Fruit fly (Drosophila melanogaster) whole organism, embryonic: ENCODE measurements around the gene prt.
A peak's percentile ranks its signal among the peaks of the same experiment; 100 is the strongest.

ENCODE experiments used
- Bteb2 ChIP-seq: fragments of 200-800 bp; sonication (Bioruptor generic); optimal IDR thresholded peaks from 2 replicates; lab custom pipeline; 2016; ENCODE audit warnings: missing biosample characterization, missing genetic modification characterization
- CG10321 ChIP-seq: fragments of 200-800 bp; sonication (Bioruptor generic); IDR thresholded peaks from 2 replicates; pipeline ENCODE4 v1.3.6; 2022; ENCODE audit warnings: missing biosample characterization, missing genetic modification characterization
- CG10979 ChIP-seq: fragments of 200-800 bp; sonication (Bioruptor generic); optimal IDR thresholded peaks from 2 replicates; lab custom pipeline; 2018; ENCODE audit warnings: missing biosample characterization, mild to moderate bottlenecking, missing genetic modification characterization, moderate library complexity
- CG11093 ChIP-seq: fragments of 200-800 bp; sonication (Bioruptor generic); IDR thresholded peaks from 3 replicates; pipeline ENCODE4 v1.3.6; 2022; ENCODE audit warnings: missing biosample characterization, missing genetic modification characterization
- CG12236 ChIP-seq: fragments of 200-800 bp; sonication (Bioruptor generic); optimal IDR thresholded peaks from 2 replicates; lab custom pipeline; 2016; ENCODE audit warnings: missing biosample characterization, missing genetic modification characterization
- CG12769 ChIP-seq: fragments of 200-800 bp; sonication (Bioruptor generic); optimal IDR thresholded peaks from 2 replicates; lab custom pipeline; 2019; ENCODE audit warnings: missing biosample characterization, mild to moderate bottlenecking, missing genetic modification characterization, moderate library complexity
- CG13775 ChIP-seq: fragments of 200-800 bp; sonication (Bioruptor generic); optimal IDR thresholded peaks from 3 replicates; lab custom pipeline; 2017; ENCODE audit warnings: missing biosample characterization, mild to moderate bottlenecking, missing genetic modification characterization
- CG14667 ChIP-seq: fragments of 200-800 bp; sonication (Bioruptor generic); IDR thresholded peaks from 2 replicates; pipeline ENCODE4 v1.3.6; 2022; ENCODE audit warnings: missing biosample characterization, missing genetic modification characterization
- CG14860 ChIP-seq: fragments of 200-800 bp; sonication (Bioruptor generic); IDR thresholded peaks from 3 replicates; pipeline ENCODE4 v1.3.6; 2022; ENCODE audit warnings: missing biosample characterization, missing genetic modification characterization; ENCODE audit not compliant: partially characterized antibody
- CG1529 ChIP-seq: fragments of 200-800 bp; sonication (Bioruptor generic); optimal IDR thresholded peaks from 3 replicates; lab custom pipeline; 2018; ENCODE audit warnings: missing biosample characterization, missing genetic modification characterization
- CG15514 ChIP-seq: fragments of 200-800 bp; sonication (Bioruptor generic); optimal IDR thresholded peaks from 3 replicates; lab custom pipeline; 2017; ENCODE audit warnings: missing biosample characterization, missing genetic modification characterization, mild to moderate bottlenecking, moderate library complexity, missing genetic modification reagents
- CG17361 ChIP-seq: fragments of 200-800 bp; sonication (Bioruptor generic); IDR thresholded peaks from 3 replicates; pipeline ENCODE4 v1.3.6; 2022; ENCODE audit warnings: missing biosample characterization, missing genetic modification characterization
- CG1832 ChIP-seq: fragments of 200-800 bp; sonication (Bioruptor generic); optimal IDR thresholded peaks from 2 replicates; lab custom pipeline; 2017; ENCODE audit warnings: missing biosample characterization, mild to moderate bottlenecking, missing genetic modification characterization, inconsistent platforms
- CG30403 ChIP-seq: fragments of 200-800 bp; sonication (Bioruptor generic); optimal IDR thresholded peaks from 3 replicates; lab custom pipeline; 2016; ENCODE audit warnings: missing biosample characterization, missing genetic modification characterization
- CG3281 ChIP-seq: fragments of 200-800 bp; sonication (Bioruptor generic); optimal IDR thresholded peaks from 3 replicates; lab custom pipeline; 2017; ENCODE audit warnings: missing biosample characterization, mild to moderate bottlenecking, missing genetic modification characterization
- CG3726 ChIP-seq: fragments of 200-800 bp; sonication (Bioruptor generic); IDR thresholded peaks from 3 replicates; pipeline ENCODE4, ENCODE4 v1.3.6; 2022; ENCODE audit warnings: missing biosample characterization, missing genetic modification characterization
- CG6813 ChIP-seq: fragments of 200-800 bp; sonication (Bioruptor generic); optimal IDR thresholded peaks from 2 replicates; lab custom pipeline; 2017; ENCODE audit warnings: missing biosample characterization, missing genetic modification characterization, mild to moderate bottlenecking, moderate library complexity, missing genetic modification reagents
- CG6854 ChIP-seq: fragments of 200-800 bp; sonication (Bioruptor generic); optimal IDR thresholded peaks from 3 replicates; lab custom pipeline; 2017; ENCODE audit warnings: missing biosample characterization, mild to moderate bottlenecking, missing genetic modification characterization
- CG8388 ChIP-seq: fragments of 200-800 bp; sonication (Bioruptor generic); optimal IDR thresholded peaks from 2 replicates; lab custom pipeline; 2019; ENCODE audit warnings: missing biosample characterization, mild to moderate bottlenecking, missing genetic modification characterization, moderate library complexity
- CG9215 ChIP-seq: fragments of 200-800 bp; sonication (Bioruptor generic); IDR thresholded peaks from 2 replicates; pipeline ENCODE4 v1.3.6; 2022; ENCODE audit warnings: missing biosample characterization, missing genetic modification characterization
- Dbx ChIP-seq: fragments of 200-800 bp; sonication (Bioruptor generic); IDR thresholded peaks from 3 replicates; pipeline ENCODE4 v1.3.6; 2022; ENCODE audit warnings: missing biosample characterization, missing genetic modification characterization
- Dek ChIP-seq: fragments of 200-800 bp; sonication (Bioruptor generic); optimal IDR thresholded peaks from 3 replicates; lab custom pipeline; 2019; ENCODE audit warnings: missing biosample characterization, mild to moderate bottlenecking, missing genetic modification characterization, moderate library complexity
- ERR ChIP-seq: fragments of 200-800 bp; sonication (Bioruptor generic); optimal IDR thresholded peaks from 2 replicates; lab custom pipeline; 2016; ENCODE audit warnings: missing biosample characterization, missing genetic modification characterization
- Gug ChIP-seq: fragments of 200-800 bp; sonication (Bioruptor generic); IDR thresholded peaks from 4 replicates; pipeline ENCODE4 v1.3.6; 2022; ENCODE audit warnings: missing biosample characterization, missing genetic modification characterization
- Hsf ChIP-seq: fragments of 200-800 bp; sonication (Bioruptor generic); optimal IDR thresholded peaks from 3 replicates; lab custom pipeline; 2016; ENCODE audit warnings: missing biosample characterization, missing genetic modification characterization
- Nf-YB ChIP-seq: fragments of 200-800 bp; sonication (Bioruptor generic); optimal IDR thresholded peaks from 3 replicates; lab custom pipeline; 2019; ENCODE audit warnings: missing biosample characterization, mild to moderate bottlenecking, missing genetic modification characterization, moderate library complexity
- Optix ChIP-seq: fragments of 200-800 bp; sonication (Bioruptor generic); IDR thresholded peaks from 3 replicates; pipeline ENCODE4 v1.3.6; 2022; ENCODE audit warnings: missing biosample characterization, missing genetic modification characterization
- Rx ChIP-seq: fragments of 200-800 bp; sonication (Bioruptor generic); IDR thresholded peaks from 2 replicates; pipeline ENCODE4 v1.3.6; 2022; ENCODE audit warnings: missing biosample characterization, missing genetic modification characterization
- Sry-β ChIP-seq: fragments of 200-800 bp; sonication (Bioruptor generic); optimal IDR thresholded peaks from 2 replicates; lab custom pipeline; 2018; ENCODE audit warnings: missing biosample characterization, mild to moderate bottlenecking, missing genetic modification characterization, moderate library complexity
- Trl ChIP-seq, 3 experiments: fragments of >200 bp in 2 of 3; fragments of 200-800 bp in 1 of 3; sonication (Bioruptor generic) in 1 of 3; optimal IDR thresholded peaks; 2 replicates in 1 of 3; 3 replicates in 2 of 3; lab custom pipeline; 2016 to 2017; ENCODE audit warnings: missing biosample characterization in 1 of 3, missing genetic modification characterization in 1 of 3
- Vsx1 ChIP-seq: fragments of 200-800 bp; sonication (Bioruptor generic); optimal IDR thresholded peaks from 2 replicates; lab custom pipeline; 2017; ENCODE audit warnings: missing biosample characterization, mild to moderate bottlenecking, missing genetic modification characterization, missing genetic modification reagents
- Xrp1 ChIP-seq: fragments of 200-800 bp; sonication (Bioruptor generic); IDR thresholded peaks from 2 replicates; pipeline ENCODE4 v1.3.6; 2022; ENCODE audit warnings: missing biosample characterization, missing genetic modification characterization
- aop ChIP-seq: fragments of 200-800 bp; sonication (Bioruptor generic); IDR thresholded peaks from 2 replicates; pipeline ENCODE4 v1.3.6; 2022; ENCODE audit warnings: missing biosample characterization, missing genetic modification characterization
- bab2 ChIP-seq: fragments of 200-800 bp; sonication (Bioruptor generic); optimal IDR thresholded peaks from 2 replicates; lab custom pipeline; 2016; ENCODE audit warnings: missing biosample characterization, missing genetic modification characterization
- caup ChIP-seq: fragments of 200-800 bp; sonication (Bioruptor generic); optimal IDR thresholded peaks from 3 replicates; lab custom pipeline; 2017; ENCODE audit warnings: missing biosample characterization, mild to moderate bottlenecking, missing genetic modification characterization, moderate library complexity; ENCODE audit not compliant: severe bottlenecking
- chinmo ChIP-seq: fragments of 200-800 bp; sonication (Bioruptor generic); IDR thresholded peaks from 4 replicates; pipeline ENCODE4 v1.3.6; 2022; ENCODE audit warnings: missing biosample characterization, missing genetic modification characterization; ENCODE audit not compliant: partially characterized antibody
- corto ChIP-seq: fragments of 200-800 bp; sonication (Bioruptor generic); optimal IDR thresholded peaks from 2 replicates; lab custom pipeline; 2016; ENCODE audit warnings: missing biosample characterization, mild to moderate bottlenecking, missing genetic modification characterization, moderate library complexity
- dmrt11E ChIP-seq: fragments of 200-800 bp; sonication (Bioruptor generic); optimal IDR thresholded peaks from 3 replicates; lab custom pipeline; 2018; ENCODE audit warnings: missing biosample characterization, mild to moderate bottlenecking, missing genetic modification characterization, moderate library complexity
- dmrt99B ChIP-seq: fragments of 200-800 bp; sonication (Bioruptor generic); optimal IDR thresholded peaks from 2 replicates; lab custom pipeline; 2018; ENCODE audit warnings: missing biosample characterization, mild to moderate bottlenecking, missing genetic modification characterization, moderate library complexity
- fd3F ChIP-seq: fragments of 200-800 bp; sonication (Bioruptor generic); optimal IDR thresholded peaks from 2 replicates; lab custom pipeline; 2018; ENCODE audit warnings: missing biosample characterization, mild to moderate bottlenecking, missing genetic modification characterization, moderate library complexity
- pan ChIP-seq, 4 experiments: fragments of >200 bp in 3 of 4; fragments of 200-800 bp in 1 of 4; sonication (Bioruptor generic) in 1 of 4; optimal IDR thresholded peaks in 3 of 4; IDR thresholded peaks in 1 of 4; 2 replicates each; pipeline versions ENCODE4 v1.3.6 to Lab custom; 2017 to 2022; ENCODE audit warnings: missing biosample characterization in 2 of 4, missing genetic modification characterization in 2 of 4, mixed read lengths in 1 of 4
- ro ChIP-seq: fragments of 200-800 bp; sonication (Bioruptor generic); IDR thresholded peaks from 2 replicates; pipeline ENCODE4 v1.3.6; 2022; ENCODE audit warnings: missing biosample characterization, missing genetic modification characterization
- shn ChIP-seq: fragments of 200-800 bp; sonication (Bioruptor generic); optimal IDR thresholded peaks from 3 replicates; lab custom pipeline; 2016; ENCODE audit warnings: missing biosample characterization, missing genetic modification characterization
- sima ChIP-seq: fragments of 200-800 bp; sonication (Bioruptor generic); optimal IDR thresholded peaks from 2 replicates; lab custom pipeline; 2016; ENCODE audit warnings: missing biosample characterization, missing genetic modification characterization
- ttk ChIP-seq: fragments of 200-800 bp; sonication (Bioruptor generic); IDR thresholded peaks from 2 replicates; pipeline ENCODE4 v2.1.2; 2022; ENCODE audit warnings: missing biosample characterization, missing genetic modification characterization
- usp ChIP-seq: fragments of >200 bp; optimal IDR thresholded peaks from 2 replicates; lab custom pipeline; 2017; ENCODE audit warnings: missing biosample characterization, missing genetic modification characterization
- yki ChIP-seq: fragments of >200 bp; optimal IDR thresholded peaks from 3 replicates; lab custom pipeline; 2018

The prt gene

dm6 chr3R:23678349-23679193 lies 20.3 kb downstream of the prt start, which contains the start of gene GILT2 (continued):
- no peak for TF ChIP-seq pan (optimal IDR thresholded peaks at IDR 0.05; lab: Kevin White, UChicago)
- TF ChIP-seq pan (GFP tag; optimal IDR thresholded peaks at IDR 0.05 in 1 of 2, IDR thresholded peaks at IDR 0.05 in 1 of 2), result peak in 1 of 2 experiments; percentile 94
- TF ChIP-seq Rx, result peak; percentile 77
- TF ChIP-seq CG9215 (GFP tag; lab: Robert Waterston, UW), result peak; percentile 83
- TF ChIP-seq CG3726 (GFP tag; lab: Robert Waterston, UW), result peak; percentile 76; the same call in 2 of the 3 replicates
- peak; percentile 97 for TF ChIP-seq Xrp1 (GFP tag; lab: Robert Waterston, UW)
- TF ChIP-seq CG12236 (GFP tag; lab: Kevin White, UChicago), result no peak
- peak; percentile 83 for TF ChIP-seq fd3F
- TF ChIP-seq CG14667 (GFP tag; lab: Robert Waterston, UW), result peak; percentile 83
- no peak for TF ChIP-seq sima (GFP tag; lab: Kevin White, UChicago)
- TF ChIP-seq Nf-YB (GFP tag; lab: Kevin White, UChicago), result peak; percentile 77
- TF ChIP-seq Hsf, result peak; percentile 80
- peak; percentile 92 for TF ChIP-seq CG6813 (GFP tag; lab: Kevin White, UChicago)
- no peak for TF ChIP-seq Trl (optimal IDR thresholded peaks at IDR 0.05; lab: Kevin White, UChicago)
- TF ChIP-seq Trl (GFP tag; optimal IDR thresholded peaks at IDR 0.05; lab: Kevin White, UChicago), result peak; percentile 13
- no peak for TF ChIP-seq CG1832 (GFP tag; lab: Kevin White, UChicago)
- peak; percentile 94 for TF ChIP-seq CG10979 (tag; lab: Kevin White, UChicago)
- peak; percentile 93 for TF ChIP-seq Dbx
- TF ChIP-seq CG8388, result peak; percentile 89
- peak; percentile 88 for TF ChIP-seq Dek (tag; lab: Kevin White, UChicago)
- peak; percentile 93 for TF ChIP-seq ttk
- peak; percentile 55 for TF ChIP-seq corto (GFP tag; lab: Kevin White, UChicago)
- TF ChIP-seq CG6854, result peak; percentile 91
- peak; percentile 44 for TF ChIP-seq Bteb2 (GFP tag; lab: Kevin White, UChicago)
- TF ChIP-seq dmrt99B (tag; lab: Kevin White, UChicago), result peak; percentile 96
- TF ChIP-seq Gug, result peak; percentile 81
- peak; percentile 93 for TF ChIP-seq caup (GFP tag; lab: Kevin White, UChicago)
- peak; percentile 94 for TF ChIP-seq CG3281 (GFP tag; lab: Kevin White, UChicago)
- TF ChIP-seq CG17361 (GFP tag; lab: Robert Waterston, UW), result peak; percentile 96
- peak; percentile 85 for TF ChIP-seq CG15514 (GFP tag; lab: Kevin White, UChicago)
- peak; percentile 55; the same call in 1 of the 2 replicates for TF ChIP-seq aop (GFP tag; lab: Robert Waterston, UW)
- peak; percentile 88 for TF ChIP-seq CG13775 (GFP tag; lab: Kevin White, UChicago)
- TF ChIP-seq yki, result no peak
- TF ChIP-seq CG30403 (GFP tag; lab: Kevin White, UChicago), result peak; percentile 88
- TF ChIP-seq dmrt11E (tag; lab: Kevin White, UChicago), result peak; percentile 87
- peak; percentile 62; the same call in 1 of the 2 replicates for TF ChIP-seq CG10321 (GFP tag; lab: Robert Waterston, UW)
- peak; percentile 90 for TF ChIP-seq Optix (GFP tag; lab: Robert Waterston, UW)
- TF ChIP-seq usp (GFP tag; lab: Kevin White, UChicago), result no peak
- peak; percentile 70 for TF ChIP-seq ro (GFP tag; lab: Robert Waterston, UW)
- TF ChIP-seq Sry-β (GFP tag; lab: Kevin White, UChicago), result peak; percentile 9
- peak; percentile 87 for TF ChIP-seq CG1529
- TF ChIP-seq chinmo, result 0 out of 4 replicates have a peak, but pooled peaks have one; percentile 39
- TF ChIP-seq CG11093 (GFP tag; lab: Robert Waterston, UW), result peak; percentile 84
- TF ChIP-seq CG14860 (GFP tag; lab: Robert Waterston, UW), result no peak
- TF ChIP-seq Vsx1 (GFP tag; lab: Kevin White, UChicago), result peak; percentile 83
- TF ChIP-seq shn (GFP tag; lab: Kevin White, UChicago), result peak; percentile 28
- no peak for TF ChIP-seq CG12769 (tag; lab: Kevin White, UChicago)
- TF ChIP-seq ERR, result no peak
- peak; percentile 54 for TF ChIP-seq bab2 (GFP tag; lab: Kevin White, UChicago)
